Fruit fly (Drosophila melanogaster) whole organism, embryonic: Measurements from ENCODE around the gene Mics1.
A peak's percentile ranks its signal among the peaks of the same experiment; 100 is the strongest.

Source experiments
- BEAF-32 ChIP-seq: fragments of 200-800 bp; sonication (Bioruptor generic); optimal IDR thresholded peaks from 3 replicates; lab custom pipeline; 2017; ENCODE audit warnings: missing biosample characterization, missing genetic modification characterization, mild to moderate bottlenecking, moderate library complexity, missing genetic modification reagents
- Bdp1 ChIP-seq: fragments of 200-800 bp; sonication (Bioruptor generic); optimal IDR thresholded peaks from 3 replicates; lab custom pipeline; 2016; ENCODE audit warnings: missing biosample characterization, missing genetic modification characterization
- C15 ChIP-seq: fragments of 200-800 bp; sonication (Bioruptor generic); IDR thresholded peaks from 3 replicates; pipeline ENCODE4 v1.3.6; 2022; ENCODE audit warnings: missing biosample characterization, missing genetic modification characterization
- CG10147 ChIP-seq: fragments of 200-800 bp; sonication (Bioruptor generic); optimal IDR thresholded peaks from 2 replicates; lab custom pipeline; 2019; ENCODE audit warnings: missing biosample characterization, mild to moderate bottlenecking, missing genetic modification characterization, moderate library complexity
- CG10267 ChIP-seq: fragments of 200-800 bp; sonication (Bioruptor generic); optimal IDR thresholded peaks from 2 replicates; lab custom pipeline; 2018; ENCODE audit warnings: missing biosample characterization, mild to moderate bottlenecking, missing genetic modification characterization, moderate library complexity
- CG11247 ChIP-seq: fragments of 200-800 bp; sonication (Bioruptor generic); IDR thresholded peaks from 2 replicates; pipeline ENCODE4 v1.3.6; 2022; ENCODE audit warnings: missing biosample characterization, missing genetic modification characterization
- CG11723 ChIP-seq: fragments of 200-800 bp; sonication (Bioruptor generic); optimal IDR thresholded peaks from 2 replicates; lab custom pipeline; 2017; ENCODE audit warnings: missing biosample characterization, mild to moderate bottlenecking, missing genetic modification characterization
- CG12942 ChIP-seq: fragments of 200-800 bp; sonication (Bioruptor generic); optimal IDR thresholded peaks from 3 replicates; lab custom pipeline; 2016; ENCODE audit warnings: missing biosample characterization, missing genetic modification characterization
- CG13775 ChIP-seq: fragments of 200-800 bp; sonication (Bioruptor generic); optimal IDR thresholded peaks from 3 replicates; lab custom pipeline; 2017; ENCODE audit warnings: missing biosample characterization, mild to moderate bottlenecking, missing genetic modification characterization
- CG1602 ChIP-seq: fragments of 200-800 bp; sonication (Bioruptor generic); optimal IDR thresholded peaks from 3 replicates; lab custom pipeline; 2016; ENCODE audit warnings: missing biosample characterization, missing genetic modification characterization
- CG17385 ChIP-seq: fragments of 200-800 bp; sonication (Bioruptor generic); optimal IDR thresholded peaks from 3 replicates; lab custom pipeline; 2018; ENCODE audit warnings: missing biosample characterization, mild to moderate bottlenecking, missing genetic modification characterization
- CG2116 ChIP-seq: fragments of 200-800 bp; sonication (Bioruptor generic); optimal IDR thresholded peaks from 3 replicates; lab custom pipeline; 2018; ENCODE audit warnings: missing biosample characterization, mild to moderate bottlenecking, missing genetic modification characterization
- CG30020 ChIP-seq: fragments of 200-800 bp; optimal IDR thresholded peaks from 2 replicates; lab custom pipeline; 2019; ENCODE audit warnings: missing biosample characterization, mild to moderate bottlenecking, missing genetic modification characterization, moderate library complexity
- CG3281 ChIP-seq: fragments of 200-800 bp; sonication (Bioruptor generic); optimal IDR thresholded peaks from 3 replicates; lab custom pipeline; 2017; ENCODE audit warnings: missing biosample characterization, mild to moderate bottlenecking, missing genetic modification characterization
- CG33213 ChIP-seq: fragments of 200-800 bp; sonication (Bioruptor generic); optimal IDR thresholded peaks from 3 replicates; lab custom pipeline; 2016; ENCODE audit warnings: missing biosample characterization, missing genetic modification characterization
- CG6791 ChIP-seq: fragments of 200-800 bp; sonication (Bioruptor generic); IDR thresholded peaks from 3 replicates; pipeline ENCODE4 v1.3.6; 2022; ENCODE audit warnings: missing biosample characterization, missing genetic modification characterization; ENCODE audit not compliant: partially characterized antibody
- CG7786 ChIP-seq: fragments of 200-800 bp; sonication (Bioruptor generic); optimal IDR thresholded peaks from 2 replicates; lab custom pipeline; 2016; ENCODE audit warnings: missing biosample characterization, missing genetic modification characterization
- CG7839 ChIP-seq: fragments of 200-800 bp; sonication (Bioruptor generic); optimal IDR thresholded peaks from 3 replicates; lab custom pipeline; 2018; ENCODE audit warnings: missing biosample characterization, mild to moderate bottlenecking, missing genetic modification characterization, moderate library complexity
- CG8281 ChIP-seq: fragments of 200-800 bp; sonication (Bioruptor generic); optimal IDR thresholded peaks from 2 replicates; lab custom pipeline; 2018; ENCODE audit warnings: missing biosample characterization, mild to moderate bottlenecking, missing genetic modification characterization, moderate library complexity
- CG8290 ChIP-seq, 3 experiments: fragments of 200-800 bp; sonication (Bioruptor generic); optimal IDR thresholded peaks; 2 replicates each; lab custom pipeline; 2016 to 2019; ENCODE audit warnings: missing biosample characterization in 3 of 3, missing genetic modification characterization in 3 of 3, mild to moderate bottlenecking in 2 of 3, moderate library complexity in 1 of 3
- CG8359 ChIP-seq: fragments of 200-800 bp; sonication (Bioruptor generic); optimal IDR thresholded peaks from 2 replicates; lab custom pipeline; 2017; ENCODE audit warnings: missing biosample characterization, mild to moderate bottlenecking, missing genetic modification characterization, borderline replicate concordance
- CG8765 ChIP-seq: fragments of 200-800 bp; sonication (Bioruptor generic); IDR thresholded peaks from 2 replicates; pipeline ENCODE4 v1.3.6; 2022; ENCODE audit warnings: missing biosample characterization, missing genetic modification characterization
- CG9932 ChIP-seq: fragments of 200-800 bp; sonication (Bioruptor generic); IDR thresholded peaks from 2 replicates; pipeline ENCODE4 v1.3.6; 2022; ENCODE audit warnings: missing biosample characterization, missing genetic modification characterization
- CrebB ChIP-seq: fragments of 200-800 bp; sonication (Bioruptor generic); optimal IDR thresholded peaks from 3 replicates; lab custom pipeline; 2018; ENCODE audit warnings: missing biosample characterization, mild to moderate bottlenecking, missing genetic modification characterization
- Dll ChIP-seq: fragments of 200-800 bp; sonication (Bioruptor generic); IDR thresholded peaks from 4 replicates; pipeline ENCODE4 v1.3.6; 2022; ENCODE audit warnings: missing biosample characterization, missing genetic modification characterization; ENCODE audit not compliant: partially characterized antibody
- HLH3B ChIP-seq: fragments of 200-800 bp; sonication (Bioruptor generic); IDR thresholded peaks from 2 replicates; pipeline ENCODE4 v1.3.6; 2022; ENCODE audit warnings: missing biosample characterization, missing genetic modification characterization
- HLH54F ChIP-seq: fragments of 200-800 bp; sonication (Bioruptor generic); optimal IDR thresholded peaks from 3 replicates; lab custom pipeline; 2016; ENCODE audit warnings: missing biosample characterization, missing genetic modification characterization
- Hand ChIP-seq: fragments of 200-800 bp; sonication (Bioruptor generic); optimal IDR thresholded peaks from 2 replicates; lab custom pipeline; 2017; ENCODE audit warnings: mild to moderate bottlenecking, missing biosample characterization, missing genetic modification reagents, missing genetic modification characterization
- Med ChIP-seq: fragments of 200-800 bp; sonication (Bioruptor generic); peaks from one replicate; lab custom pipeline; 2016; ENCODE audit warnings: missing biosample characterization, missing genetic modification characterization, mild to moderate bottlenecking, inconsistent platforms, moderate library complexity
- Meics ChIP-seq: fragments of 200-800 bp; sonication (Bioruptor generic); optimal IDR thresholded peaks from 2 replicates; lab custom pipeline; 2017; ENCODE audit warnings: missing biosample characterization, mild to moderate bottlenecking, missing genetic modification characterization
- Opbp ChIP-seq: fragments of 200-800 bp; sonication (Bioruptor generic); IDR thresholded peaks from 3 replicates; pipeline ENCODE4 v1.3.6; 2022; ENCODE audit warnings: missing biosample characterization, missing genetic modification characterization; ENCODE audit not compliant: partially characterized antibody
- Pdp1 ChIP-seq, 2 experiments: fragments of 200-800 bp; sonication (Bioruptor generic); optimal IDR thresholded peaks; 3 replicates each; lab custom pipeline; 2016; ENCODE audit warnings: missing biosample characterization in 2 of 2, missing genetic modification characterization in 2 of 2, mild to moderate bottlenecking in 1 of 2, moderate library complexity in 1 of 2
- Rfx ChIP-seq: fragments of 200-800 bp; sonication (Bioruptor generic); IDR thresholded peaks from 2 replicates; pipeline ENCODE4 v1.3.6; 2022; ENCODE audit warnings: missing biosample characterization, missing genetic modification characterization
- cwo ChIP-seq: fragments of 200-800 bp; sonication (Bioruptor generic); optimal IDR thresholded peaks from 3 replicates; lab custom pipeline; 2017; ENCODE audit warnings: missing biosample characterization, missing genetic modification characterization, mild to moderate bottlenecking, moderate library complexity, missing genetic modification reagents
- dati ChIP-seq: fragments of 200-800 bp; sonication (Bioruptor generic); IDR thresholded peaks from 2 replicates; pipeline ENCODE4 v1.3.6; 2022; ENCODE audit warnings: missing biosample characterization, missing genetic modification characterization
- dmrt99B ChIP-seq: fragments of 200-800 bp; sonication (Bioruptor generic); optimal IDR thresholded peaks from 2 replicates; lab custom pipeline; 2018; ENCODE audit warnings: missing biosample characterization, mild to moderate bottlenecking, missing genetic modification characterization, moderate library complexity
- eve ChIP-seq, 2 experiments: fragments of >200 bp; optimal IDR thresholded peaks; 2 replicates each; lab custom pipeline; 2017; ENCODE audit warnings: missing biosample characterization in 2 of 2, missing genetic modification characterization in 2 of 2
- fru ChIP-seq: fragments of >200 bp; optimal IDR thresholded peaks from 2 replicates; lab custom pipeline; 2017
- gcm ChIP-seq: fragments of 200-800 bp; sonication (Bioruptor generic); optimal IDR thresholded peaks from 2 replicates; lab custom pipeline; 2019; ENCODE audit warnings: missing biosample characterization, mild to moderate bottlenecking, missing genetic modification characterization, moderate library complexity
- gcm2 ChIP-seq: fragments of 200-800 bp; sonication (Bioruptor generic); optimal IDR thresholded peaks from 2 replicates; lab custom pipeline; 2016; ENCODE audit warnings: missing biosample characterization, missing genetic modification characterization
- ind ChIP-seq: fragments of 200-800 bp; sonication (Bioruptor generic); optimal IDR thresholded peaks from 3 replicates; lab custom pipeline; 2016; ENCODE audit warnings: missing biosample characterization, missing genetic modification characterization
- insv ChIP-seq, 2 experiments: fragments of 200-800 bp; sonication (Bioruptor generic); optimal IDR thresholded peaks; 3 replicates each; lab custom pipeline; 2016 to 2018; ENCODE audit warnings: missing biosample characterization in 2 of 2, missing genetic modification characterization in 2 of 2
- lilli ChIP-seq: fragments of 200-800 bp; sonication (Bioruptor generic); optimal IDR thresholded peaks from 3 replicates; lab custom pipeline; 2016; ENCODE audit warnings: missing biosample characterization, missing genetic modification characterization
- mam ChIP-seq: fragments of 200-800 bp; sonication (Bioruptor generic); optimal IDR thresholded peaks from 3 replicates; lab custom pipeline; 2016; ENCODE audit warnings: missing biosample characterization, missing genetic modification characterization
- nerfin-1 ChIP-seq: fragments of 200-800 bp; sonication (Bioruptor generic); optimal IDR thresholded peaks from 3 replicates; lab custom pipeline; 2019; ENCODE audit warnings: missing biosample characterization, mild to moderate bottlenecking, missing genetic modification characterization, moderate library complexity
- nerfin-2 ChIP-seq: fragments of 200-800 bp; sonication (Bioruptor generic); IDR thresholded peaks from 2 replicates; pipeline ENCODE4 v1.3.6; 2022; ENCODE audit warnings: missing biosample characterization, missing genetic modification characterization; ENCODE audit not compliant: partially characterized antibody
- sens-2 ChIP-seq: fragments of 200-800 bp; sonication (Bioruptor generic); IDR thresholded peaks from 2 replicates; pipeline ENCODE4 v1.3.6; 2022; ENCODE audit warnings: missing biosample characterization, missing genetic modification characterization
- stc ChIP-seq: fragments of 200-800 bp; sonication (Bioruptor generic); IDR thresholded peaks from 2 replicates; pipeline ENCODE4 v1.3.6; 2022; ENCODE audit warnings: missing biosample characterization, missing genetic modification characterization
- tap ChIP-seq: fragments of 200-800 bp; optimal IDR thresholded peaks from 3 replicates; lab custom pipeline; 2019; ENCODE audit warnings: missing biosample characterization, mild to moderate bottlenecking, missing genetic modification characterization, moderate library complexity
- ttk ChIP-seq: fragments of 200-800 bp; sonication (Bioruptor generic); IDR thresholded peaks from 2 replicates; pipeline ENCODE4 v2.1.2; 2022; ENCODE audit warnings: missing biosample characterization, missing genetic modification characterization
- vnd ChIP-seq: fragments of 200-800 bp; sonication (Bioruptor generic); IDR thresholded peaks from 3 replicates; pipeline ENCODE4 v1.3.6; 2022; ENCODE audit warnings: missing biosample characterization, missing genetic modification characterization; ENCODE audit not compliant: partially characterized antibody

Gene Mics1

dm6 chr3R:7473767-7474254 lies 28.4 kb downstream of the Mics1 start, which contains the start of gene CG1142 (continued):
- TF ChIP-seq CG13775 (peak; percentile 98), CG8765 (GFP tag; lab: Robert Waterston, UW) (peak; percentile 98), CG10267 (tag; lab: Kevin White, UChicago) (peak; percentile 97), CG1602 (peak; percentile 98), CrebB (peak; percentile 98), eve (GFP tag; optimal IDR thresholded peaks at IDR 0.05; lab: Kevin White, UChicago) (peak; percentile 47 to 97), nerfin-1 (tag; lab: Kevin White, UChicago) (peak; percentile 98), CG7786 (GFP tag; lab: Kevin White, UChicago) (peak; percentile 96), tap (peak; percentile 99), BEAF-32 (GFP tag; lab: Kevin White, UChicago) (peak; percentile 50), Opbp (GFP tag; lab: Robert Waterston, UW) (no peak), CG11723 (GFP tag; lab: Kevin White, UChicago) (peak; percentile 93), Rfx (GFP tag; lab: Robert Waterston, UW) (peak; percentile 99), ind (GFP tag; lab: Kevin White, UChicago) (peak; percentile 97), Pdp1 (GFP tag; optimal IDR thresholded peaks at IDR 0.05; lab: Kevin White, UChicago) (peak; percentile 97), C15 (GFP tag; lab: Robert Waterston, UW) (peak; percentile 98), sens-2 (GFP tag; lab: Robert Waterston, UW) (peak; percentile 99), cwo (GFP tag; lab: Kevin White, UChicago) (peak; percentile 95), CG8290 (GFP tag; optimal IDR thresholded peaks at IDR 0.05; lab: Kevin White, UChicago) (peak; percentile 89), CG8290 (tag; optimal IDR thresholded peaks at IDR 0.05; lab: Kevin White, UChicago) (peak; percentile 94 to 96), CG7839 (peak; percentile 99), CG9932 (GFP tag; lab: Robert Waterston, UW) (peak; percentile 98), HLH54F (GFP tag; lab: Kevin White, UChicago) (peak; percentile 95), Meics (GFP tag; lab: Kevin White, UChicago) (peak; percentile 98), CG30020 (tag; lab: Kevin White, UChicago) (peak; percentile 90), CG10147 (GFP tag; lab: Kevin White, UChicago) (peak; percentile 99), gcm (GFP tag; lab: Kevin White, UChicago) (peak; percentile 99), lilli (peak; percentile 97), CG2116 (GFP tag; lab: Kevin White, UChicago) (peak; percentile 89), dmrt99B (tag; lab: Kevin White, UChicago) (peak; percentile 98), CG33213 (GFP tag; lab: Kevin White, UChicago) (peak; percentile 93), fru (no peak), Dll (GFP tag; lab: Robert Waterston, UW) (no peak), stc (peak; percentile 98), dati (GFP tag; lab: Robert Waterston, UW) (peak; percentile 97)

- TF ChIP-seq CG17385 (no peak), CG8281 (tag; lab: Kevin White, UChicago) (peak; percentile 46), HLH3B (GFP tag; lab: Robert Waterston, UW) (no peak), CG12942 (no peak), nerfin-2 (peak; percentile 76), mam (no peak), CG3281 (no peak), CG11247 (GFP tag; lab: Robert Waterston, UW) (no peak), CG6791 (GFP tag; lab: Robert Waterston, UW) (peak; percentile 87), CG8359 (GFP tag; lab: Kevin White, UChicago) (no peak), ttk (no peak), insv (GFP tag; optimal IDR thresholded peaks at IDR 0.05; lab: Kevin White, UChicago) (no peak), Bdp1 (peak; percentile 96), vnd (GFP tag; lab: Robert Waterston, UW) (peak; percentile 49; the same call in 1 of the 3 replicates), Hand (GFP tag; lab: Kevin White, UChicago) (no peak), gcm2 (no peak), Med (GFP tag; lab: Kevin White, UChicago) (peak; percentile 39)
Observed at dm6 chr3R:7471894-7472293, 30.3 kb downstream of the Mics1 start.
